Worm (Caenorhabditis elegans) whole organism, early embryonic: ENCODE data around the gene F20D6.8.

ENCODE experiments used
- B0310.2 ChIP-seq: sonication (generic microtip); optimal IDR thresholded peaks from 2 replicates; lab custom pipeline; 2016; ENCODE audit warnings: mild to moderate bottlenecking, missing genetic modification characterization, missing compliant biosample characterization
- F13C5.2 ChIP-seq: sonication (generic microtip); optimal IDR thresholded peaks from 2 replicates; lab custom pipeline; 2017; ENCODE audit warnings: mild to moderate bottlenecking, missing genetic modification characterization, inconsistent platforms, missing compliant biosample characterization
- aly-1 ChIP-seq: sonication (generic microtip); optimal IDR thresholded peaks from 2 replicates; lab custom pipeline; 2016; ENCODE audit warnings: missing genetic modification characterization, missing compliant biosample characterization
- ama-1 ChIP-seq: fragments of 150-350 bp; optimal IDR thresholded peaks from 2 replicates; lab custom pipeline; 2014
- ceh-13 ChIP-seq: fragments of 200-800 bp; sonication (Bioruptor generic); optimal IDR thresholded peaks from 2 replicates; lab custom pipeline; 2018; ENCODE audit warnings: mild to moderate bottlenecking, missing genetic modification characterization, missing compliant biosample characterization
- ceh-36 ChIP-seq: sonication (generic microtip); optimal IDR thresholded peaks from 2 replicates; lab custom pipeline; 2016; ENCODE audit warnings: missing genetic modification characterization, inconsistent platforms, missing compliant biosample characterization
- ets-7 ChIP-seq: sonication (generic microtip); optimal IDR thresholded peaks from 2 replicates; lab custom pipeline; 2016; ENCODE audit warnings: missing genotype, missing genetic modification characterization, missing compliant biosample characterization
- flt-1 ChIP-seq: fragments of 200-800 bp; sonication (Bioruptor generic); IDR thresholded peaks from 2 replicates; pipeline ENCODE4 v1.3.6; 2022; ENCODE audit warnings: missing genetic modification characterization, missing compliant biosample characterization
- hmg-4 ChIP-seq: fragments of 200-800 bp; sonication (Bioruptor generic); optimal IDR thresholded peaks from 2 replicates; lab custom pipeline; 2018; ENCODE audit warnings: mild to moderate bottlenecking, missing genetic modification characterization, missing compliant biosample characterization
- hnd-1 ChIP-seq: sonication (generic microtip); optimal IDR thresholded peaks from 2 replicates; lab custom pipeline; 2016; ENCODE audit warnings: missing genetic modification characterization, missing compliant biosample characterization
- pes-1 ChIP-seq: fragments of 200-800 bp; sonication (Bioruptor generic); IDR thresholded peaks from 2 replicates; pipeline ENCODE4 v1.3.6; 2022; ENCODE audit warnings: missing genetic modification reagents, missing genetic modification characterization, missing compliant biosample characterization
- tbx-11 ChIP-seq: fragments of 200-800 bp; sonication (Bioruptor generic); IDR thresholded peaks from 2 replicates; pipeline ENCODE4 v1.3.6; 2022; ENCODE audit warnings: missing genetic modification characterization, missing compliant biosample characterization
- tbx-37 ChIP-seq: fragments of 200-800 bp; sonication (Bioruptor generic); conservative IDR thresholded peaks from 2 replicates; pipeline ENCODE4 v1.3.6; 2022; ENCODE audit warnings: missing genetic modification reagents, missing genetic modification characterization, missing compliant biosample characterization
- tra-4 ChIP-seq: sonication (generic microtip); optimal IDR thresholded peaks from 2 replicates; lab custom pipeline; 2017; ENCODE audit warnings: missing genetic modification characterization, missing compliant biosample characterization

ce11 chrV:8217118-8217517 lies 49.0 kb upstream of the F20D6.8 start:
- TF ChIP-seq pes-1 (no peak), ama-1 (lab: Kevin White, UChicago) (no peak), aly-1 (tag; lab: Kevin White, UChicago) (no peak), flt-1 (no peak), B0310.2 (no peak), tbx-37 (GFP tag; lab: Robert Waterston, UW) (no peak), hmg-4 (GFP tag; lab: Kevin White, UChicago) (no peak), F13C5.2 (tag; lab: Kevin White, UChicago) (no peak), ceh-13 (GFP tag; lab: Kevin White, UChicago) (no peak), ceh-36 (tag; lab: Kevin White, UChicago) (no peak), tra-4 (tag; lab: Kevin White, UChicago) (no peak), ets-7 (tag; lab: Kevin White, UChicago) (no peak), tbx-11 (GFP tag; lab: Robert Waterston, UW) (no peak), hnd-1 (tag; lab: Kevin White, UChicago) (no peak)
